Fruit fly (Drosophila melanogaster) whole organism, embryonic: Measurements from ENCODE around the gene CG31157.

Source experiments
- CG10209 ChIP-seq: fragments of 200-800 bp; sonication (Bioruptor generic); optimal IDR thresholded peaks from 3 replicates; lab custom pipeline; 2017; ENCODE audit warnings: missing biosample characterization, mild to moderate bottlenecking, missing genetic modification characterization, missing genetic modification reagents
- CG10366 ChIP-seq: fragments of 200-800 bp; sonication (Bioruptor generic); IDR thresholded peaks from 2 replicates; pipeline ENCODE4 v1.3.6; 2022; ENCODE audit warnings: missing biosample characterization, missing genetic modification characterization
- CG10543 ChIP-seq: fragments of 200-800 bp; sonication (Bioruptor generic); optimal IDR thresholded peaks from 3 replicates; lab custom pipeline; 2017; ENCODE audit warnings: missing biosample characterization, mild to moderate bottlenecking, missing genetic modification characterization, moderate library complexity
- CG10979 ChIP-seq: fragments of 200-800 bp; sonication (Bioruptor generic); optimal IDR thresholded peaks from 2 replicates; lab custom pipeline; 2018; ENCODE audit warnings: missing biosample characterization, mild to moderate bottlenecking, missing genetic modification characterization, moderate library complexity
- CG11085 ChIP-seq: fragments of 200-800 bp; sonication (Bioruptor generic); IDR thresholded peaks from 2 replicates; pipeline ENCODE4 v1.3.6; 2022; ENCODE audit warnings: missing biosample characterization, missing genetic modification characterization
- CG12104 ChIP-seq: fragments of 200-800 bp; sonication (Bioruptor generic); optimal IDR thresholded peaks from 3 replicates; lab custom pipeline; 2016; ENCODE audit warnings: missing biosample characterization, missing genetic modification characterization
- CG12744 ChIP-seq: fragments of 200-800 bp; sonication (Bioruptor generic); optimal IDR thresholded peaks from 2 replicates; lab custom pipeline; 2016; ENCODE audit warnings: missing biosample characterization, missing genetic modification characterization
- CG14710 ChIP-seq: fragments of 200-800 bp; sonication (Bioruptor generic); optimal IDR thresholded peaks from 3 replicates; lab custom pipeline; 2019; ENCODE audit warnings: missing biosample characterization, mild to moderate bottlenecking, missing genetic modification characterization, moderate library complexity
- CG16863 ChIP-seq: fragments of 200-800 bp; sonication (Bioruptor generic); optimal IDR thresholded peaks from 3 replicates; lab custom pipeline; 2016; ENCODE audit warnings: missing biosample characterization, missing genetic modification characterization
- CG17829 ChIP-seq: fragments of 200-800 bp; optimal IDR thresholded peaks from 2 replicates; lab custom pipeline; 2019; ENCODE audit warnings: missing biosample characterization, mild to moderate bottlenecking, missing genetic modification characterization, moderate library complexity
- CG17912 ChIP-seq: fragments of 200-800 bp; sonication (Bioruptor generic); optimal IDR thresholded peaks from 2 replicates; lab custom pipeline; 2018; ENCODE audit warnings: missing biosample characterization, mild to moderate bottlenecking, missing genetic modification characterization
- CG2712 ChIP-seq: fragments of 200-800 bp; optimal IDR thresholded peaks from 3 replicates; lab custom pipeline; 2019; ENCODE audit warnings: missing biosample characterization, mild to moderate bottlenecking, missing genetic modification characterization, moderate library complexity
- CG31441 ChIP-seq: fragments of 200-800 bp; sonication (Bioruptor generic); IDR thresholded peaks from 2 replicates; pipeline ENCODE4 v1.3.6; 2022; ENCODE audit warnings: missing biosample characterization, missing genetic modification characterization
- CG33213 ChIP-seq: fragments of 200-800 bp; sonication (Bioruptor generic); optimal IDR thresholded peaks from 3 replicates; lab custom pipeline; 2016; ENCODE audit warnings: missing biosample characterization, missing genetic modification characterization
- CG42726 ChIP-seq: fragments of 200-800 bp; sonication (Bioruptor generic); IDR thresholded peaks from 2 replicates; pipeline ENCODE4 v1.3.6; 2022; ENCODE audit warnings: missing biosample characterization, missing genetic modification characterization; ENCODE audit not compliant: partially characterized antibody
- CG4730 ChIP-seq: fragments of 200-800 bp; sonication (Bioruptor generic); IDR thresholded peaks from 2 replicates; pipeline ENCODE4 v1.3.6; 2022; ENCODE audit warnings: missing biosample characterization, missing genetic modification characterization
- CG5245 ChIP-seq: fragments of 200-800 bp; sonication (Bioruptor generic); optimal IDR thresholded peaks from 3 replicates; lab custom pipeline; 2016; ENCODE audit warnings: missing biosample characterization, missing genetic modification characterization
- CG6654 ChIP-seq: fragments of 200-800 bp; sonication (Bioruptor generic); optimal IDR thresholded peaks from 2 replicates; lab custom pipeline; 2017; ENCODE audit warnings: missing biosample characterization, mild to moderate bottlenecking, missing genetic modification characterization
- CG6791 ChIP-seq: fragments of 200-800 bp; sonication (Bioruptor generic); IDR thresholded peaks from 3 replicates; pipeline ENCODE4 v1.3.6; 2022; ENCODE audit warnings: missing biosample characterization, missing genetic modification characterization; ENCODE audit not compliant: partially characterized antibody
- CG7372 ChIP-seq: fragments of 200-800 bp; sonication (Bioruptor generic); IDR thresholded peaks from 2 replicates; pipeline ENCODE4 v1.3.6; 2022; ENCODE audit warnings: missing biosample characterization, missing genetic modification characterization
- CG7745 ChIP-seq: fragments of 200-800 bp; sonication (Bioruptor generic); optimal IDR thresholded peaks from 2 replicates; lab custom pipeline; 2018; ENCODE audit warnings: missing biosample characterization, mild to moderate bottlenecking, missing genetic modification characterization, moderate library complexity
- CG7987 ChIP-seq: fragments of 200-800 bp; sonication (Bioruptor generic); optimal IDR thresholded peaks from 2 replicates; lab custom pipeline; 2018; ENCODE audit warnings: missing biosample characterization, mild to moderate bottlenecking, missing genetic modification characterization, moderate library complexity
- CG8478 ChIP-seq: fragments of >200 bp; optimal IDR thresholded peaks from 2 replicates; lab custom pipeline; 2018
- CG8765 ChIP-seq: fragments of 200-800 bp; sonication (Bioruptor generic); IDR thresholded peaks from 2 replicates; pipeline ENCODE4 v1.3.6; 2022; ENCODE audit warnings: missing biosample characterization, missing genetic modification characterization
- CG9932 ChIP-seq: fragments of 200-800 bp; sonication (Bioruptor generic); IDR thresholded peaks from 2 replicates; pipeline ENCODE4 v1.3.6; 2022; ENCODE audit warnings: missing biosample characterization, missing genetic modification characterization
- Fer3 ChIP-seq: fragments of 200-800 bp; sonication (Bioruptor generic); optimal IDR thresholded peaks from 2 replicates; lab custom pipeline; 2018; ENCODE audit warnings: missing biosample characterization, mild to moderate bottlenecking, missing genetic modification characterization, moderate library complexity
- Gug ChIP-seq: fragments of 200-800 bp; sonication (Bioruptor generic); IDR thresholded peaks from 4 replicates; pipeline ENCODE4 v1.3.6; 2022; ENCODE audit warnings: missing biosample characterization, missing genetic modification characterization
- Hsf ChIP-seq: fragments of 200-800 bp; sonication (Bioruptor generic); optimal IDR thresholded peaks from 3 replicates; lab custom pipeline; 2016; ENCODE audit warnings: missing biosample characterization, missing genetic modification characterization
- Max ChIP-seq: fragments of 200-800 bp; sonication (Bioruptor generic); optimal IDR thresholded peaks from 2 replicates; lab custom pipeline; 2016; ENCODE audit warnings: missing biosample characterization, mild to moderate bottlenecking, missing genetic modification characterization
- Oaz ChIP-seq: fragments of 200-800 bp; sonication (Bioruptor generic); IDR thresholded peaks from 2 replicates; pipeline ENCODE4 v1.3.6; 2022; ENCODE audit warnings: missing biosample characterization, missing genetic modification characterization
- Pdp1 ChIP-seq, 2 experiments: fragments of 200-800 bp; sonication (Bioruptor generic); optimal IDR thresholded peaks; 3 replicates each; lab custom pipeline; 2016; ENCODE audit warnings: missing biosample characterization in 2 of 2, missing genetic modification characterization in 2 of 2, mild to moderate bottlenecking in 1 of 2, moderate library complexity in 1 of 2
- Rfx ChIP-seq: fragments of 200-800 bp; sonication (Bioruptor generic); IDR thresholded peaks from 2 replicates; pipeline ENCODE4 v1.3.6; 2022; ENCODE audit warnings: missing biosample characterization, missing genetic modification characterization
- Sox102F ChIP-seq: fragments of 200-800 bp; sonication (Bioruptor generic); optimal IDR thresholded peaks from 2 replicates; lab custom pipeline; 2018; ENCODE audit warnings: missing biosample characterization, mild to moderate bottlenecking, missing genetic modification characterization, moderate library complexity
- Usf ChIP-seq: fragments of 200-800 bp; sonication (Bioruptor generic); optimal IDR thresholded peaks from 2 replicates; lab custom pipeline; 2017; ENCODE audit warnings: missing genotype, missing biosample characterization, missing genetic modification characterization
- ac ChIP-seq: fragments of 200-800 bp; sonication (Bioruptor generic); optimal IDR thresholded peaks from 3 replicates; lab custom pipeline; 2017; ENCODE audit warnings: missing biosample characterization, mild to moderate bottlenecking, missing genetic modification characterization
- amos ChIP-seq: fragments of 200-800 bp; sonication (Bioruptor generic); IDR thresholded peaks from 2 replicates; pipeline ENCODE4 v1.3.6; 2022; ENCODE audit warnings: missing biosample characterization, missing genetic modification characterization; ENCODE audit not compliant: partially characterized antibody
- br ChIP-seq: fragments of >200 bp; optimal IDR thresholded peaks from 2 replicates; lab custom pipeline; 2017
- cas ChIP-seq: fragments of 200-800 bp; sonication (Bioruptor generic); IDR thresholded peaks from 2 replicates; pipeline ENCODE4 v1.3.6; 2022; ENCODE audit warnings: missing biosample characterization, missing genetic modification characterization
- fd3F ChIP-seq: fragments of 200-800 bp; sonication (Bioruptor generic); optimal IDR thresholded peaks from 2 replicates; lab custom pipeline; 2018; ENCODE audit warnings: missing biosample characterization, mild to moderate bottlenecking, missing genetic modification characterization, moderate library complexity
- grau ChIP-seq: fragments of 200-800 bp; optimal IDR thresholded peaks from 3 replicates; lab custom pipeline; 2019; ENCODE audit warnings: missing biosample characterization, mild to moderate bottlenecking, missing genetic modification characterization, moderate library complexity
- gsb-n ChIP-seq: fragments of 200-800 bp; sonication (Bioruptor generic); optimal IDR thresholded peaks from 3 replicates; lab custom pipeline; 2018; ENCODE audit warnings: missing biosample characterization, mild to moderate bottlenecking, missing genetic modification characterization
- ham ChIP-seq: fragments of 200-800 bp; sonication (Bioruptor generic); IDR thresholded peaks from 2 replicates; pipeline ENCODE4 v1.3.6; 2022; ENCODE audit warnings: missing biosample characterization, missing genetic modification characterization
- inv ChIP-seq: fragments of 200-800 bp; sonication (Bioruptor generic); IDR thresholded peaks from 2 replicates; pipeline ENCODE4 v1.3.6; 2022; ENCODE audit warnings: missing biosample characterization, missing genetic modification characterization; ENCODE audit not compliant: partially characterized antibody
- nau ChIP-seq: fragments of 200-800 bp; sonication (Bioruptor generic); optimal IDR thresholded peaks from 3 replicates; lab custom pipeline; 2017; ENCODE audit warnings: missing biosample characterization, mild to moderate bottlenecking, missing genetic modification characterization, missing genetic modification reagents
- ranshi ChIP-seq: fragments of 200-800 bp; sonication (Bioruptor generic); IDR thresholded peaks from 2 replicates; pipeline ENCODE4 v1.3.6; 2022; ENCODE audit warnings: missing biosample characterization, missing genetic modification characterization
- sd ChIP-seq: fragments of 200-800 bp; sonication (Bioruptor generic); optimal IDR thresholded peaks from 3 replicates; lab custom pipeline; 2018; ENCODE audit warnings: missing biosample characterization, mild to moderate bottlenecking, missing genetic modification characterization, moderate library complexity
- sisA ChIP-seq: fragments of 200-800 bp; sonication (Bioruptor generic); IDR thresholded peaks from 2 replicates; pipeline ENCODE4 v1.3.6; 2022; ENCODE audit warnings: missing biosample characterization, missing genetic modification characterization
- slbo ChIP-seq: fragments of 200-800 bp; sonication (Bioruptor generic); IDR thresholded peaks from 2 replicates; pipeline ENCODE4 v1.3.6; 2022; ENCODE audit warnings: missing biosample characterization, missing genetic modification characterization
- sr ChIP-seq: fragments of 200-800 bp; sonication (Bioruptor generic); IDR thresholded peaks from 3 replicates; pipeline ENCODE4 v1.3.6; 2022; ENCODE audit warnings: missing biosample characterization, missing genetic modification characterization
- ssp ChIP-seq: fragments of 200-800 bp; sonication (Bioruptor generic); IDR thresholded peaks from 2 replicates; pipeline ENCODE4 v1.3.6; 2022; ENCODE audit warnings: missing biosample characterization, missing genetic modification characterization
- trh ChIP-seq: fragments of 200-800 bp; sonication (Bioruptor generic); optimal IDR thresholded peaks from 2 replicates; lab custom pipeline; 2016; ENCODE audit warnings: missing biosample characterization, missing genetic modification characterization
- wor ChIP-seq: fragments of 200-800 bp; sonication (Bioruptor generic); IDR thresholded peaks from 2 replicates; pipeline ENCODE4 v1.3.6; 2022; ENCODE audit warnings: missing biosample characterization, missing genetic modification characterization

CG31157 gene

dm6 chr3R:13078263-13078662 is 30.7 kb downstream of the CG31157 start (continued):
- TF ChIP-seq CG11085 (GFP tag; lab: Robert Waterston, UW) (peak; percentile 32; the same call in 1 of the 2 replicates), cas (GFP tag; lab: Robert Waterston, UW) (no peak), CG17912 (GFP tag; lab: Kevin White, UChicago) (peak; percentile 20), CG8765 (GFP tag; lab: Robert Waterston, UW) (no peak), CG17829 (peak; percentile 59), CG10209 (GFP tag; lab: Kevin White, UChicago) (peak; percentile 4), CG16863 (GFP tag; lab: Kevin White, UChicago) (no peak), ssp (GFP tag; lab: Robert Waterston, UW) (no peak), wor (GFP tag; lab: Robert Waterston, UW) (no peak), Gug (GFP tag; lab: Robert Waterston, UW) (no peak), CG7745 (no peak), CG9932 (GFP tag; lab: Robert Waterston, UW) (peak; percentile 63), nau (GFP tag; lab: Kevin White, UChicago) (no peak), CG12744 (GFP tag; lab: Kevin White, UChicago) (peak; percentile 39), inv (GFP tag; lab: Robert Waterston, UW) (peak; percentile 46; the same call in 1 of the 2 replicates), CG5245 (no peak), CG6654 (GFP tag; lab: Kevin White, UChicago) (no peak), Usf (GFP tag; lab: Kevin White, UChicago) (no peak), ham (GFP tag; lab: Robert Waterston, UW) (no peak), CG8478 (lab: Kevin White, UChicago) (no peak), CG42726 (peak; percentile 79), CG7987 (no peak), CG10543 (GFP tag; lab: Kevin White, UChicago) (no peak), sd (tag; lab: Kevin White, UChicago) (no peak), ac (GFP tag; lab: Kevin White, UChicago) (no peak), slbo (GFP tag; lab: Robert Waterston, UW) (peak; percentile 46; the same call in 1 of the 2 replicates), Hsf (GFP tag; lab: Kevin White, UChicago) (peak; percentile 48), amos (GFP tag; lab: Robert Waterston, UW) (peak; percentile 80), Rfx (GFP tag; lab: Robert Waterston, UW) (peak; percentile 54), trh (GFP tag; lab: Kevin White, UChicago) (no peak), Sox102F (GFP tag; lab: Kevin White, UChicago) (peak; percentile 30), Pdp1 (GFP tag; optimal IDR thresholded peaks at IDR 0.05; lab: Kevin White, UChicago) (peak in 1 of 2 experiments; percentile 62), sisA (GFP tag; lab: Robert Waterston, UW) (no peak), Max (no peak), CG2712 (peak; percentile 65), CG31441 (no peak), Fer3 (tag; lab: Kevin White, UChicago) (no peak), CG10366 (peak; percentile 43; the same call in 1 of the 2 replicates), CG12104 (GFP tag; lab: Kevin White, UChicago) (no peak), ranshi (no peak), br (no peak), grau (tag; lab: Kevin White, UChicago) (peak; percentile 35), Oaz (GFP tag; lab: Robert Waterston, UW) (no peak), CG10979 (peak; percentile 66), CG6791 (GFP tag; lab: Robert Waterston, UW) (no peak), CG4730 (no peak), sr (GFP tag; lab: Robert Waterston, UW) (no peak), CG14710 (tag; lab: Kevin White, UChicago) (peak; percentile 32), CG33213 (peak; percentile 56), CG7372 (no peak), gsb-n (tag; lab: Kevin White, UChicago) (peak; percentile 24), fd3F (no peak)
